Worm (Caenorhabditis elegans): ENCODE data around the gene ttr-51.

The ttr-51 gene

DNA sequence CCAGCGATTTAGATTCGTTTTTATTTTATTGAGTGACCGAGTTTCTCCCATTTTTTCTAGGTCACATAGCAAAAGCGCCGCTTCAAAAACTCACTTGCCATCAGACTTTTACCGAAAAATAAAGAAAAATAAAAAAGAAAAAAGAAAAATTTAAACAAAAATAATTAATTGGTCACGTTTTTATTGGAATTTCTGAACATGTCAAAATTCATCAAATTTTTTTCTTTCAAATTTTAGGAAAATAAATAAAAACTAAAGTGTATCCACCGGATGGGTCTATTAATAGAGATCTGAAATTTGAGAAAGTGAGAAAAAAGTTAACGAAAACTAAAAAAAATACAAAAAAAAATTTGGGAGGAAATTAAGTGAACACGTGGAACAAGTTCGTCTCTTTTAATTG, 42.5 kb downstream of the ttr-51 start, which contains the start of gene C48D1.9:
Gene C48D1.9 (minus strand): TSS at position 101 of the 400 bp plus-strand sequence.
- TF ChIP-seq flt-1 (GFP tag; IDR thresholded peaks at IDR 0.05) = no peak
- no peak for TF ChIP-seq T22C8.4 (GFP tag; IDR thresholded peaks at IDR 0.05)
- no peak for TF ChIP-seq ref-1 (GFP tag; conservative IDR thresholded peaks at IDR 0.05)
- no peak for TF ChIP-seq med-1 (GFP tag; optimal IDR thresholded peaks at IDR 0.05; ENCODE audit: insufficient read depth)
- no peak for TF ChIP-seq tab-1 (GFP tag; IDR thresholded peaks at IDR 0.05)
- no peak for TF ChIP-seq ztf-29 (GFP tag; IDR thresholded peaks at IDR 0.05)
- TF ChIP-seq ztf-23 (GFP tag; IDR thresholded peaks at IDR 0.05) = no peak
- TF ChIP-seq klf-2 (GFP tag; conservative IDR thresholded peaks at IDR 0.05) = no peak
- no peak for TF ChIP-seq cog-1 (tag; optimal IDR thresholded peaks at IDR 0.05)

DNA sequence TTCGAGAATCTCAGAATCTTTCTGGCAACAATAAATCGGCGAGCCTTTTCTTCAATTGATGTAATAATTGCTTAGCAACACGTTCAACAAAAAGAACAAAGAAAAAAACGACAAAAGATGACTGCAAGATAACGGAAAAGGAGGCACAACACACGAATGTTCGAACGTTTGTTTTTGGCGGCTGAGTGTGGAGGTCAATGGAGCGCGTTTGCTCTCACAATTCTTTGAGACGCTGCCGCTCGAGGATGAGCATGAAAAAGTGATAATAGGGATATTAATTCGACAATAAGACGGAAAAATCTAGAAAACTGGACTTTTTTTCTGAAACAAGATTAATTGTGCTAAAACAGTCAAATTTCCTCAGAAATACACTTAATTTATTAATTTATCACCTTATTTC, 46.2 kb downstream of the ttr-51 start:
- TF ChIP-seq ref-1 (GFP tag; conservative IDR thresholded peaks at IDR 0.05) (no peak), cog-1 (tag; optimal IDR thresholded peaks at IDR 0.05) (peak; percentile 21), tab-1 (GFP tag; IDR thresholded peaks at IDR 0.05) (no peak), flt-1 (GFP tag; IDR thresholded peaks at IDR 0.05) (no peak), klf-2 (GFP tag; conservative IDR thresholded peaks at IDR 0.05) (no peak)

DNA sequence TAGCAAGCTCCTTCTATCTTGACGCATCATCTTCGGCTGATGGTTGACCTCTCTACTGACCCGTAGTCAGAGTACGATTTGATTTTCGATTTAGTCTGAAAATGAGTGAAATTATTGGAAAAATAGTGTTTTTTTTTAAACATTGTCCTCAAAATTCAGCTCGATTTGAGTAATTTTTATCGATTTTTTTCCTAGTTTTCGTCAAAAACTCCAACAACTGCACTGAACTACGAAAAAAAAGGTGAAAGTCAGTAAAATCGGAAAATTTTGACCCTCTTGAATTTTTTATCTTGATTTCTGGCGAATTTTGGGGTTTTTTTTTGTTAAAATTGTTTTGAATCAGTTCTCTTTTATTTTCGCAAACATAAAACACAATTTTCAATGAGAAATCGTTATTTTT, 48.1 kb downstream of the ttr-51 start, which contains the start of gene ced-3:
Gene ced-3 (minus strand): TSS at position 101 of the 400 bp plus-strand sequence.
- TF ChIP-seq cog-1 (tag; optimal IDR thresholded peaks at IDR 0.05) (no peak), ztf-23 (GFP tag; IDR thresholded peaks at IDR 0.05) (no peak), ztf-29 (GFP tag; IDR thresholded peaks at IDR 0.05) (no peak), T22C8.4 (GFP tag; IDR thresholded peaks at IDR 0.05) (no peak), med-1 (GFP tag; optimal IDR thresholded peaks at IDR 0.05; ENCODE audit: insufficient read depth) (no peak), ref-1 (GFP tag; conservative IDR thresholded peaks at IDR 0.05) (no peak), klf-2 (GFP tag; conservative IDR thresholded peaks at IDR 0.05) (no peak), tab-1 (GFP tag; IDR thresholded peaks at IDR 0.05) (no peak), flt-1 (GFP tag; IDR thresholded peaks at IDR 0.05) (no peak)
